Worm (Caenorhabditis elegans) whole organism, L2 larva: ENCODE data around the gene C54D1.7.
A peak's percentile ranks its signal among the peaks of the same experiment; 100 is the strongest.

Experiments
- C34F6.9 ChIP-seq: fragments of 150-350 bp; optimal IDR thresholded peaks from 2 replicates; lab custom pipeline; 2014; ENCODE audit warnings: missing biosample characterization, missing genetic modification characterization
- F13H6.1 ChIP-seq: sonication (generic microtip); optimal IDR thresholded peaks from 2 replicates; lab custom pipeline; 2016; ENCODE audit warnings: missing genetic modification characterization, missing compliant biosample characterization
- R02D3.7 ChIP-seq: fragments of 150-350 bp; optimal IDR thresholded peaks from 2 replicates; lab custom pipeline; 2014; ENCODE audit warnings: missing biosample characterization, missing genetic modification characterization
- ZK546.5 ChIP-seq: sonication (generic microtip); optimal IDR thresholded peaks from 2 replicates; lab custom pipeline; 2017; ENCODE audit warnings: missing biosample characterization, missing genetic modification characterization
- alr-1 ChIP-seq: fragments of 150-350 bp; optimal IDR thresholded peaks from 2 replicates; lab custom pipeline; 2014; ENCODE audit warnings: missing biosample characterization, missing genetic modification characterization
- aly-2 ChIP-seq: fragments of 150-350 bp; optimal IDR thresholded peaks from 2 replicates; lab custom pipeline; 2014; ENCODE audit warnings: missing biosample characterization, missing genetic modification characterization
- ama-1 ChIP-seq: fragments of 150-350 bp; optimal IDR thresholded peaks from 2 replicates; lab custom pipeline; 2018; ENCODE audit warnings: inconsistent platforms
- blmp-1 ChIP-seq: sonication (generic microtip); optimal IDR thresholded peaks from 2 replicates; lab custom pipeline; 2017; ENCODE audit warnings: missing genetic modification characterization, mild to moderate bottlenecking, missing compliant biosample characterization, antibody characterized with exemption, moderate library complexity; ENCODE audit not compliant: insufficient read depth
- ceh-16 ChIP-seq: fragments of 150-350 bp; optimal IDR thresholded peaks from 2 replicates; lab custom pipeline; 2014; ENCODE audit warnings: missing biosample characterization, missing genetic modification characterization
- ceh-82 ChIP-seq: fragments of 150-350 bp; optimal IDR thresholded peaks from 2 replicates; lab custom pipeline; 2014; ENCODE audit warnings: missing biosample characterization, missing genetic modification characterization
- crh-2 ChIP-seq: sonication (generic microtip); optimal IDR thresholded peaks from 2 replicates; lab custom pipeline; 2017; ENCODE audit warnings: missing biosample characterization, missing genetic modification characterization
- egl-27 ChIP-seq: sonication (generic microtip); optimal IDR thresholded peaks from 3 replicates; lab custom pipeline; 2017; ENCODE audit warnings: missing biosample characterization, missing genetic modification reagents, missing genetic modification characterization
- elt-1 ChIP-seq: fragments of 150-350 bp; optimal IDR thresholded peaks from 2 replicates; lab custom pipeline; 2014; ENCODE audit warnings: missing biosample characterization, missing genetic modification characterization
- elt-3 ChIP-seq: sonication (generic microtip); optimal IDR thresholded peaks from 2 replicates; lab custom pipeline; 2017; ENCODE audit warnings: missing biosample characterization, missing genetic modification characterization
- fos-1 ChIP-seq: fragments of 150-350 bp; optimal IDR thresholded peaks from 2 replicates; lab custom pipeline; 2014; ENCODE audit warnings: missing biosample characterization, missing genetic modification characterization
- gmeb-1 ChIP-seq: fragments of 150-350 bp; optimal IDR thresholded peaks from 2 replicates; lab custom pipeline; 2014; ENCODE audit warnings: missing biosample characterization, missing genetic modification characterization
- lin-11 ChIP-seq: fragments of 150-350 bp; sonication (generic microtip); optimal IDR thresholded peaks from 2 replicates; lab custom pipeline; 2014; ENCODE audit warnings: missing biosample characterization, missing genetic modification characterization, inconsistent platforms, mixed read lengths
- lin-13 ChIP-seq: fragments of 150-350 bp; optimal IDR thresholded peaks from 2 replicates; lab custom pipeline; 2014; ENCODE audit warnings: missing biosample characterization, missing genetic modification reagents, missing genetic modification characterization
- lin-39 ChIP-seq: fragments of 150-350 bp; optimal IDR thresholded peaks from 2 replicates; lab custom pipeline; 2014; ENCODE audit warnings: missing biosample characterization, missing genetic modification reagents, missing genetic modification characterization
- lsy-2 ChIP-seq, 2 experiments: fragments of 150-350 bp in 1 of 2; sonication (generic microtip) in 1 of 2; optimal IDR thresholded peaks; 2 replicates each; lab custom pipeline; 2014 to 2017; ENCODE audit warnings: missing biosample characterization in 2 of 2, missing genetic modification characterization in 2 of 2
- mab-5 ChIP-seq: fragments of 150-350 bp; optimal IDR thresholded peaks from 2 replicates; lab custom pipeline; 2014; ENCODE audit warnings: missing biosample characterization, missing genetic modification characterization
- mbf-1 ChIP-seq: sonication (generic microtip); optimal IDR thresholded peaks from 2 replicates; lab custom pipeline; 2017; ENCODE audit warnings: missing biosample characterization, missing genetic modification characterization
- nhr-10 ChIP-seq: sonication (generic microtip); optimal IDR thresholded peaks from 2 replicates; lab custom pipeline; 2017; ENCODE audit warnings: missing biosample characterization, missing genetic modification characterization
- nhr-11 ChIP-seq: fragments of 150-350 bp; optimal IDR thresholded peaks from 2 replicates; lab custom pipeline; 2014; ENCODE audit warnings: missing biosample characterization, missing genetic modification characterization
- nhr-12 ChIP-seq: fragments of 150-350 bp; optimal IDR thresholded peaks from 2 replicates; lab custom pipeline; 2014; ENCODE audit warnings: missing biosample characterization, missing genetic modification characterization
- nhr-129 ChIP-seq: fragments of 150-350 bp; optimal IDR thresholded peaks from 2 replicates; lab custom pipeline; 2014; ENCODE audit warnings: missing biosample characterization, missing genetic modification characterization
- nhr-21 ChIP-seq: fragments of 150-350 bp; optimal IDR thresholded peaks from 2 replicates; lab custom pipeline; 2014; ENCODE audit warnings: missing biosample characterization, missing genetic modification characterization
- nhr-23 ChIP-seq: fragments of 150-350 bp; optimal IDR thresholded peaks from 2 replicates; lab custom pipeline; 2014; ENCODE audit warnings: missing biosample characterization, missing genetic modification reagents, missing genetic modification characterization
- nhr-237 ChIP-seq: fragments of 150-350 bp; optimal IDR thresholded peaks from 2 replicates; lab custom pipeline; 2014; ENCODE audit warnings: missing biosample characterization, missing genetic modification characterization
- nhr-25 ChIP-seq: fragments of 150-350 bp; sonication (generic microtip); optimal IDR thresholded peaks from 3 replicates; lab custom pipeline; 2014; ENCODE audit warnings: missing biosample characterization, missing genetic modification characterization
- nhr-6 ChIP-seq: fragments of 150-350 bp; optimal IDR thresholded peaks from 2 replicates; lab custom pipeline; 2014; ENCODE audit warnings: missing biosample characterization, missing genetic modification characterization
- nhr-77 ChIP-seq: fragments of 150-350 bp; optimal IDR thresholded peaks from 2 replicates; lab custom pipeline; 2014; ENCODE audit warnings: missing biosample characterization, missing genetic modification characterization
- peb-1 ChIP-seq: fragments of 150-350 bp; optimal IDR thresholded peaks from 2 replicates; lab custom pipeline; 2014; ENCODE audit warnings: missing biosample characterization, missing genetic modification characterization
- sem-4 ChIP-seq: fragments of 150-350 bp; optimal IDR thresholded peaks from 2 replicates; lab custom pipeline; 2014; ENCODE audit warnings: missing biosample characterization, missing genetic modification reagents, missing genetic modification characterization
- skn-1 ChIP-seq: sonication (generic microtip); optimal IDR thresholded peaks from 2 replicates; lab custom pipeline; 2017; ENCODE audit warnings: missing biosample characterization, missing genetic modification characterization
- sma-3 ChIP-seq: sonication (generic microtip); optimal IDR thresholded peaks from 2 replicates; lab custom pipeline; 2016; ENCODE audit warnings: missing genetic modification reagents, missing genetic modification characterization, missing compliant biosample characterization
- sma-9 ChIP-seq, 2 experiments: fragments of 150-350 bp in 1 of 2; sonication (generic microtip) in 1 of 2; optimal IDR thresholded peaks; 2 replicates each; lab custom pipeline; 2014 to 2016; ENCODE audit warnings: missing genetic modification characterization in 2 of 2, mild to moderate bottlenecking in 1 of 2, missing biosample characterization in 1 of 2, missing compliant biosample characterization in 1 of 2, missing genetic modification reagents in 1 of 2, moderate library complexity in 1 of 2
- snpc-4 ChIP-seq: fragments of 150-350 bp; optimal IDR thresholded peaks from 2 replicates; lab custom pipeline; 2014; ENCODE audit warnings: missing biosample characterization, missing genetic modification characterization
- unc-39 ChIP-seq: fragments of 150-350 bp; optimal IDR thresholded peaks from 2 replicates; lab custom pipeline; 2014; ENCODE audit warnings: missing biosample characterization, missing genetic modification characterization
- unc-55 ChIP-seq: fragments of 150-350 bp; sonication (generic microtip); optimal IDR thresholded peaks from 3 replicates; lab custom pipeline; 2014; ENCODE audit warnings: missing biosample characterization, missing genetic modification reagents, missing genetic modification characterization
- unc-62 ChIP-seq: fragments of 150-350 bp; optimal IDR thresholded peaks from 2 replicates; lab custom pipeline; 2014; ENCODE audit warnings: missing biosample characterization, missing genetic modification reagents, missing genetic modification characterization
- zag-1 ChIP-seq: fragments of 150-350 bp; optimal IDR thresholded peaks from 2 replicates; lab custom pipeline; 2014; ENCODE audit warnings: missing biosample characterization, missing genetic modification characterization
- ztf-1 ChIP-seq: fragments of 200-800 bp; sonication (Bioruptor generic); conservative IDR thresholded peaks from 2 replicates; pipeline ENCODE4 v1.3.6; 2022; ENCODE audit warnings: missing genetic modification characterization, missing compliant biosample characterization
- ztf-11 ChIP-seq: sonication (generic microtip); optimal IDR thresholded peaks from 2 replicates; lab custom pipeline; 2017; ENCODE audit warnings: missing biosample characterization, missing genetic modification characterization
- ztf-4 ChIP-seq: fragments of 150-350 bp; optimal IDR thresholded peaks from 2 replicates; lab custom pipeline; 2014; ENCODE audit warnings: missing biosample characterization, missing genetic modification characterization

C54D1.7 gene

DNA sequence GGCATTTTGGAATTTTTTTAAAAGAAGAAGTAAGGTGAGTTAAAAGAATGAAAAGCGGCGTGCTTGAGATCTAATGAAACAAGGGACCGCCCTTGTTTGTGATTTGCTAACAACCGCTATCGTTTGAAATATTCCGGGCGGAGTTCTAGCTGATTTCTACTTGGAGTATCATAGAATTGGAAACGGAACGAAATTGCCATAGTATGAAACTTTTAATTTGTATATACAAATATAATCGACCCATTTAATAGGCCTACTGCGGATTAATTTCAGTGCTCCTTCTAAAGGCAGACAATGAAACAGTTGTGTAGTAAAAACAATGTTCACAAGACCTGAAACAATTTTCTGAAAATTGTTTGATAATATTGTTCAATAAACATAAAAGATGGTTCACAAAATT lies 36.0 kb upstream of the C54D1.7 start, which contains the start of gene C55B6.7:
Gene C55B6.7, minus strand, starts transcription at position 101 of the 400 bp plus-strand sequence.
- TF ChIP-seq nhr-6 (tag; lab: Kevin White, UChicago) (no peak), peb-1 (tag; lab: Kevin White, UChicago) (no peak), nhr-21 (no peak), lin-11 (no peak), blmp-1 (tag; lab: Kevin White, UChicago) (no peak), mab-5 (tag; lab: Kevin White, UChicago) (no peak), gmeb-1 (no peak), unc-39 (tag; lab: Kevin White, UChicago) (no peak), ceh-16 (tag; lab: Kevin White, UChicago) (no peak), elt-1 (tag; lab: Kevin White, UChicago) (no peak), unc-62 (GFP tag; lab: Kevin White, UChicago) (no peak), sem-4 (no peak), egl-27 (tag; lab: Kevin White, UChicago) (no peak)

DNA sequence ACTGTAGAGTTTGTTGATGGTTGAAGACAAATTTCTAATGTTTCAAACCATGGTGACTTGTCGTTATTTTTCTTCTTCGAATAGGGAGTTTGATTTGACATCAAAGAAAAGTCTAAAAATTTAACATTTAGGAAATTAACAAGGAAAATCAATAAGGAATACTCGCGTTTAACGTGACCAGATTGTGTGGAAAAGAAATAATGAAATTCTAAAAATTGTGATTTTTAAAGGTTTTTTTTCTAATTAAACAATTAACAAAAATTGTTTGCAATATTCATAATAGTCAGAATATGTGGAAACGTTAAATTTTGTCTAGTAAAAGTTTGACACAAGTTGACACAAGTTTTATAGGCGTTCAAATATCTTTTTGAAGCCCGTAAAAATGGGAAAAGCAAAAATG lies 31.8 kb upstream of the C54D1.7 start, which contains the start of gene C55B6.4:
Gene C55B6.4, minus strand, starts transcription at position 101 of the 400 bp plus-strand sequence.
- TF ChIP-seq nhr-6 (tag; lab: Kevin White, UChicago): no peak
- no peak for TF ChIP-seq elt-3
- no peak for TF ChIP-seq skn-1
- no peak for TF ChIP-seq gmeb-1
- no peak for TF ChIP-seq lin-13 (GFP tag; lab: Kevin White, UChicago)
- TF ChIP-seq lsy-2 (tag; optimal IDR thresholded peaks at IDR 0.05; lab: Kevin White, UChicago): no peak
- no peak for TF ChIP-seq ztf-4
- no peak for TF ChIP-seq peb-1 (tag; lab: Kevin White, UChicago)
- no peak for TF ChIP-seq R02D3.7 (tag; lab: Kevin White, UChicago)
- no peak for TF ChIP-seq nhr-11 (tag; lab: Kevin White, UChicago)
- no peak for TF ChIP-seq snpc-4
- TF ChIP-seq lin-39: no peak
- no peak for TF ChIP-seq nhr-129
- TF ChIP-seq aly-2: no peak
- no peak for TF ChIP-seq fos-1 (tag; lab: Kevin White, UChicago)
- TF ChIP-seq nhr-10 (tag; lab: Kevin White, UChicago): no peak
- no peak for TF ChIP-seq nhr-77 (tag; lab: Kevin White, UChicago)

DNA sequence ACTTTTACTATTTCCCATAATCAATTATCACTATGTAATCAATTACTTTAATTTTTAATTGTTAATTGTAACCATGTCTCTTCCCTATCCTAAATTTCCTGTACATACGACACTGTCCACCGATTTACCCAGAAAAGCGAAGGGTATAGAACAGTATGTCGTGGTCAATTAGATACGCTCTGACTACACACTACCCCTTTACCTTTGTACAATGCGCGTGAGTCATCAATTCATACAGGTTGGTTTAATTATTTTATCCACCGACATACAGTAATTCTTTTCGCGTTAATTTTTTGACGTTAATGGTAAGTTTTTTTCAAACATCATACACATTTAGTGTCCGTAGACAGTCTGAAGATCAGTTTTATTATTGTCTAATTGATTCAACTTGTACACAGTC lies 25.8 kb upstream of the C54D1.7 start:
- TF ChIP-seq nhr-237 (tag; lab: Kevin White, UChicago) (peak; percentile 83), gmeb-1 (peak; percentile 92), nhr-6 (tag; lab: Kevin White, UChicago) (peak; percentile 95), R02D3.7 (tag; lab: Kevin White, UChicago) (peak; percentile 54), unc-62 (GFP tag; lab: Kevin White, UChicago) (peak; percentile 14), nhr-25 (tag; lab: Kevin White, UChicago) (peak; percentile 96), egl-27 (tag; lab: Kevin White, UChicago) (peak; percentile 81), lsy-2 (tag; optimal IDR thresholded peaks at IDR 0.05; lab: Kevin White, UChicago) (peak; percentile 60 to 86), nhr-12 (tag; lab: Kevin White, UChicago) (no peak), mab-5 (tag; lab: Kevin White, UChicago) (peak; percentile 25), mbf-1 (tag; lab: Kevin White, UChicago) (peak; percentile 55), ztf-1 (GFP tag; lab: Robert Waterston, UW) (no peak), nhr-23 (no peak), nhr-129 (peak; percentile 97), nhr-77 (tag; lab: Kevin White, UChicago) (peak; percentile 89), nhr-10 (tag; lab: Kevin White, UChicago) (peak; percentile 83), lin-13 (GFP tag; lab: Kevin White, UChicago) (peak; percentile 82), zag-1 (no peak), snpc-4 (peak; percentile 20), sem-4 (peak; percentile 75), ceh-82 (peak; percentile 38), sma-9 (GFP tag; optimal IDR thresholded peaks at IDR 0.05; lab: Kevin White, UChicago) (peak; percentile 78), sma-9 (tag; optimal IDR thresholded peaks at IDR 0.05; lab: Kevin White, UChicago) (no peak), ztf-4 (peak; percentile 55), F13H6.1 (tag; lab: Kevin White, UChicago) (peak; percentile 91), unc-55 (GFP tag; lab: Kevin White, UChicago) (no peak), blmp-1 (tag; lab: Kevin White, UChicago) (peak; percentile 61), peb-1 (tag; lab: Kevin White, UChicago) (no peak), alr-1 (no peak), ztf-11 (tag; lab: Kevin White, UChicago) (no peak), C34F6.9 (tag; lab: Kevin White, UChicago) (peak; percentile 35), ceh-16 (tag; lab: Kevin White, UChicago) (peak; percentile 80), ama-1 (lab: Kevin White, UChicago) (no peak), lin-11 (no peak), elt-1 (tag; lab: Kevin White, UChicago) (no peak), nhr-11 (tag; lab: Kevin White, UChicago) (no peak), elt-3 (no peak), unc-39 (tag; lab: Kevin White, UChicago) (no peak), crh-2 (peak; percentile 96), fos-1 (tag; lab: Kevin White, UChicago) (peak; percentile 96), aly-2 (no peak), lin-39 (no peak), nhr-21 (peak; percentile 99), skn-1 (peak; percentile 22), ZK546.5 (tag; lab: Kevin White, UChicago) (no peak), sma-3 (GFP tag; lab: Kevin White, UChicago) (peak; percentile 99)
